Fruit fly (Drosophila melanogaster) whole organism, embryonic: ENCODE measurements around the gene CG6790.

Experiments used
- C15 ChIP-seq: fragments of 200-800 bp; sonication (Bioruptor generic); IDR thresholded peaks from 3 replicates; pipeline ENCODE4 v1.3.6; 2022; ENCODE audit warnings: missing biosample characterization, missing genetic modification characterization
- CG10959 ChIP-seq: fragments of 200-800 bp; sonication (Bioruptor generic); IDR thresholded peaks from 2 replicates; pipeline ENCODE4 v1.3.6; 2022; ENCODE audit warnings: missing biosample characterization, missing genetic modification characterization
- CG11085 ChIP-seq: fragments of 200-800 bp; sonication (Bioruptor generic); IDR thresholded peaks from 2 replicates; pipeline ENCODE4 v1.3.6; 2022; ENCODE audit warnings: missing biosample characterization, missing genetic modification characterization
- CG12104 ChIP-seq: fragments of 200-800 bp; sonication (Bioruptor generic); optimal IDR thresholded peaks from 3 replicates; lab custom pipeline; 2016; ENCODE audit warnings: missing biosample characterization, missing genetic modification characterization
- CG12391 ChIP-seq: fragments of 200-800 bp; sonication (Bioruptor generic); optimal IDR thresholded peaks from 3 replicates; lab custom pipeline; 2018; ENCODE audit warnings: missing biosample characterization, mild to moderate bottlenecking, missing genetic modification characterization, moderate library complexity
- CG13775 ChIP-seq: fragments of 200-800 bp; sonication (Bioruptor generic); optimal IDR thresholded peaks from 3 replicates; lab custom pipeline; 2017; ENCODE audit warnings: missing biosample characterization, mild to moderate bottlenecking, missing genetic modification characterization
- CG15514 ChIP-seq: fragments of 200-800 bp; sonication (Bioruptor generic); optimal IDR thresholded peaks from 3 replicates; lab custom pipeline; 2017; ENCODE audit warnings: missing biosample characterization, missing genetic modification characterization, mild to moderate bottlenecking, moderate library complexity, missing genetic modification reagents
- CG15601 ChIP-seq: fragments of 200-800 bp; sonication (Bioruptor generic); optimal IDR thresholded peaks from 3 replicates; lab custom pipeline; 2019; ENCODE audit warnings: missing biosample characterization, mild to moderate bottlenecking, missing genetic modification characterization, moderate library complexity
- CG17612 ChIP-seq: fragments of 200-800 bp; sonication (Bioruptor generic); IDR thresholded peaks from 2 replicates; pipeline ENCODE4 v1.3.6; 2022; ENCODE audit warnings: missing biosample characterization, missing genetic modification characterization
- CG31388 ChIP-seq: fragments of 200-800 bp; sonication (Bioruptor generic); optimal IDR thresholded peaks from 2 replicates; lab custom pipeline; 2016; ENCODE audit warnings: missing biosample characterization, missing genetic modification characterization
- CG3407 ChIP-seq: fragments of 200-800 bp; sonication (Bioruptor generic); optimal IDR thresholded peaks from 2 replicates; lab custom pipeline; 2018; ENCODE audit warnings: missing biosample characterization, mild to moderate bottlenecking, missing genetic modification characterization
- CG4328 ChIP-seq: fragments of 200-800 bp; sonication (Bioruptor generic); optimal IDR thresholded peaks from 3 replicates; lab custom pipeline; 2017; ENCODE audit warnings: missing biosample characterization, missing genetic modification reagents, missing genetic modification characterization
- CG4404 ChIP-seq: fragments of 200-800 bp; sonication (Bioruptor generic); IDR thresholded peaks from 2 replicates; pipeline ENCODE4 v1.3.6; 2022; ENCODE audit warnings: missing biosample characterization, missing genetic modification characterization
- CG4707 ChIP-seq: fragments of 200-800 bp; sonication (Bioruptor generic); optimal IDR thresholded peaks from 2 replicates; lab custom pipeline; 2018; ENCODE audit warnings: missing biosample characterization, mild to moderate bottlenecking, missing genetic modification characterization, moderate library complexity
- CG6272 ChIP-seq: fragments of 200-800 bp; sonication (Bioruptor generic); IDR thresholded peaks from 2 replicates; pipeline ENCODE4 v1.3.6; 2022; ENCODE audit warnings: missing biosample characterization, missing genetic modification characterization
- CG9727 ChIP-seq: fragments of 200-800 bp; sonication (Bioruptor generic); optimal IDR thresholded peaks from 3 replicates; lab custom pipeline; 2017; ENCODE audit warnings: missing biosample characterization, mild to moderate bottlenecking, missing genetic modification characterization
- Dfd ChIP-seq, 2 experiments: fragments of >200 bp; optimal IDR thresholded peaks; 2 replicates each; lab custom pipeline; 2017; ENCODE audit warnings: missing biosample characterization in 2 of 2, missing genetic modification characterization in 2 of 2
- Dp ChIP-seq: fragments of 200-800 bp; sonication (Bioruptor generic); optimal IDR thresholded peaks from 2 replicates; lab custom pipeline; 2018; ENCODE audit warnings: missing biosample characterization, mild to moderate bottlenecking, missing genetic modification characterization, moderate library complexity
- E2f1 ChIP-seq: fragments of 200-800 bp; sonication (Bioruptor generic); IDR thresholded peaks from 2 replicates; pipeline ENCODE4 v1.3.6; 2022; ENCODE audit warnings: missing biosample characterization, missing genetic modification characterization
- Fer1 ChIP-seq: fragments of 200-800 bp; sonication (Bioruptor generic); optimal IDR thresholded peaks from 2 replicates; lab custom pipeline; 2017; ENCODE audit warnings: missing biosample characterization, mild to moderate bottlenecking, missing genetic modification characterization
- H2.0 ChIP-seq: fragments of 200-800 bp; sonication (Bioruptor generic); IDR thresholded peaks from 2 replicates; pipeline ENCODE4 v1.3.6; 2022; ENCODE audit warnings: missing biosample characterization, missing genetic modification characterization
- HLH4C ChIP-seq: fragments of 200-800 bp; sonication (Bioruptor generic); IDR thresholded peaks from 3 replicates; pipeline ENCODE4 v1.3.6; 2022; ENCODE audit warnings: missing biosample characterization, missing genetic modification characterization; ENCODE audit not compliant: partially characterized antibody
- Mes4 ChIP-seq: fragments of 200-800 bp; sonication (Bioruptor generic); optimal IDR thresholded peaks from 2 replicates; lab custom pipeline; 2016; ENCODE audit warnings: missing biosample characterization, missing genetic modification characterization
- Sin3A ChIP-seq: fragments of >200 bp; optimal IDR thresholded peaks from 2 replicates; lab custom pipeline; 2018
- Six4 ChIP-seq: fragments of 200-800 bp; sonication (Bioruptor generic); optimal IDR thresholded peaks from 2 replicates; lab custom pipeline; 2016; ENCODE audit warnings: missing biosample characterization, missing genetic modification characterization
- al ChIP-seq: fragments of 200-800 bp; sonication (Bioruptor generic); IDR thresholded peaks from 2 replicates; pipeline ENCODE4 v1.3.6; 2022; ENCODE audit warnings: missing biosample characterization, missing genetic modification characterization
- ap ChIP-seq: fragments of 200-800 bp; sonication (Bioruptor generic); IDR thresholded peaks from 2 replicates; pipeline ENCODE4 v1.3.6; 2022; ENCODE audit warnings: missing biosample characterization, missing genetic modification characterization
- cato ChIP-seq: fragments of 200-800 bp; sonication (Bioruptor generic); optimal IDR thresholded peaks from 2 replicates; lab custom pipeline; 2016; ENCODE audit warnings: missing biosample characterization, missing genetic modification characterization, borderline replicate concordance
- caup ChIP-seq: fragments of 200-800 bp; sonication (Bioruptor generic); optimal IDR thresholded peaks from 3 replicates; lab custom pipeline; 2017; ENCODE audit warnings: missing biosample characterization, mild to moderate bottlenecking, missing genetic modification characterization, moderate library complexity; ENCODE audit not compliant: severe bottlenecking
- corto ChIP-seq: fragments of 200-800 bp; sonication (Bioruptor generic); optimal IDR thresholded peaks from 2 replicates; lab custom pipeline; 2016; ENCODE audit warnings: missing biosample characterization, mild to moderate bottlenecking, missing genetic modification characterization, moderate library complexity
- dpn ChIP-seq, 2 experiments: fragments of 200-800 bp; sonication (Bioruptor generic); optimal IDR thresholded peaks; 3 replicates each; lab custom pipeline; 2016; ENCODE audit warnings: missing biosample characterization in 2 of 2, missing genetic modification characterization in 2 of 2
- eyg ChIP-seq: fragments of 200-800 bp; sonication (Bioruptor generic); optimal IDR thresholded peaks from 3 replicates; lab custom pipeline; 2016; ENCODE audit warnings: missing biosample characterization, missing genetic modification characterization
- fd64A ChIP-seq: fragments of 200-800 bp; sonication (Bioruptor generic); optimal IDR thresholded peaks from 3 replicates; lab custom pipeline; 2018; ENCODE audit warnings: missing biosample characterization, mild to moderate bottlenecking, missing genetic modification characterization
- gfzf ChIP-seq: fragments of 200-800 bp; sonication (Bioruptor generic); optimal IDR thresholded peaks from 2 replicates; lab custom pipeline; 2016; ENCODE audit warnings: missing biosample characterization, mild to moderate bottlenecking, missing genetic modification characterization, moderate library complexity
- gsb ChIP-seq: fragments of 200-800 bp; sonication (Bioruptor generic); IDR thresholded peaks from 2 replicates; pipeline ENCODE4 v1.3.6; 2022; ENCODE audit warnings: missing biosample characterization, missing genetic modification characterization
- jing ChIP-seq: fragments of 200-800 bp; sonication (Bioruptor generic); optimal IDR thresholded peaks from 2 replicates; lab custom pipeline; 2018; ENCODE audit warnings: missing biosample characterization, mild to moderate bottlenecking, missing genetic modification characterization
- ken ChIP-seq: fragments of 200-800 bp; sonication (Bioruptor generic); IDR thresholded peaks from 3 replicates; pipeline ENCODE4 v1.3.6; 2022; ENCODE audit warnings: missing biosample characterization, missing genetic modification characterization
- lab ChIP-seq: fragments of 200-800 bp; sonication (Bioruptor generic); optimal IDR thresholded peaks from 3 replicates; lab custom pipeline; 2017; ENCODE audit warnings: missing biosample characterization, missing genetic modification characterization, mild to moderate bottlenecking, moderate library complexity, missing genetic modification reagents
- lbe ChIP-seq: fragments of 200-800 bp; sonication (Bioruptor generic); optimal IDR thresholded peaks from 2 replicates; lab custom pipeline; 2016; ENCODE audit warnings: missing biosample characterization, mild to moderate bottlenecking, missing genetic modification characterization
- lov ChIP-seq, 2 experiments: fragments of 200-800 bp in 1 of 2; fragments of >200 bp in 1 of 2; sonication (Bioruptor generic) in 1 of 2; IDR thresholded peaks in 1 of 2; optimal IDR thresholded peaks in 1 of 2; 2 replicates in 1 of 2; 3 replicates in 1 of 2; pipeline versions ENCODE4 v1.3.6 to Lab custom; 2017 to 2022; ENCODE audit warnings: missing biosample characterization in 1 of 2, missing genetic modification characterization in 1 of 2
- nerfin-2 ChIP-seq: fragments of 200-800 bp; sonication (Bioruptor generic); IDR thresholded peaks from 2 replicates; pipeline ENCODE4 v1.3.6; 2022; ENCODE audit warnings: missing biosample characterization, missing genetic modification characterization; ENCODE audit not compliant: partially characterized antibody
- nmo ChIP-seq: fragments of 200-800 bp; sonication (Bioruptor generic); optimal IDR thresholded peaks from 2 replicates; lab custom pipeline; 2018; ENCODE audit warnings: missing biosample characterization, mild to moderate bottlenecking, missing genetic modification characterization, moderate library complexity
- phol ChIP-seq: fragments of 200-800 bp; sonication (Bioruptor generic); optimal IDR thresholded peaks from 3 replicates; lab custom pipeline; 2018; ENCODE audit warnings: missing biosample characterization, mild to moderate bottlenecking, missing genetic modification characterization, moderate library complexity
- pzg ChIP-seq: fragments of 200-800 bp; sonication (Bioruptor generic); optimal IDR thresholded peaks from 3 replicates; lab custom pipeline; 2018; ENCODE audit warnings: missing biosample characterization, mild to moderate bottlenecking, missing genetic modification characterization, moderate library complexity
- row ChIP-seq: fragments of 200-800 bp; sonication (Bioruptor generic); IDR thresholded peaks from 3 replicates; pipeline ENCODE4 v1.3.6; 2022; ENCODE audit warnings: missing biosample characterization, missing genetic modification characterization
- tin ChIP-seq: fragments of 200-800 bp; sonication (Bioruptor generic); optimal IDR thresholded peaks from 3 replicates; lab custom pipeline; 2016; ENCODE audit warnings: missing biosample characterization, missing genetic modification characterization
- ttk ChIP-seq: fragments of 200-800 bp; sonication (Bioruptor generic); IDR thresholded peaks from 2 replicates; pipeline ENCODE4 v2.1.2; 2022; ENCODE audit warnings: missing biosample characterization, missing genetic modification characterization
- zen2 ChIP-seq: fragments of 200-800 bp; sonication (Bioruptor generic); IDR thresholded peaks from 3 replicates; pipeline ENCODE4 v1.3.6; 2022; ENCODE audit warnings: missing biosample characterization, missing genetic modification characterization; ENCODE audit not compliant: partially characterized antibody

The CG6790 gene

dm6 chr3R:11619709-11620409, 41.3 kb upstream of the CG6790 start, which contains the start of the genes Jupiter and CG14710 (continued):
- peak; percentile 55 for TF ChIP-seq CG13775 (GFP tag; lab: Kevin White, UChicago)
- TF ChIP-seq CG4404 (GFP tag; lab: Robert Waterston, UW) = peak; percentile 57
- no peak for TF ChIP-seq CG4707 (GFP tag; lab: Kevin White, UChicago)
- TF ChIP-seq CG6272 (GFP tag; lab: Robert Waterston, UW) = peak; percentile 78
- no peak for TF ChIP-seq CG9727
- TF ChIP-seq lbe (GFP tag; lab: Kevin White, UChicago) = peak; percentile 46
- peak; percentile 64 for TF ChIP-seq Fer1 (GFP tag; lab: Kevin White, UChicago)
- TF ChIP-seq tin (GFP tag; lab: Kevin White, UChicago) = peak; percentile 79
- peak; percentile 61 for TF ChIP-seq Mes4
- peak; percentile 99 for TF ChIP-seq pzg (GFP tag; lab: Kevin White, UChicago)
- TF ChIP-seq cato (GFP tag; lab: Kevin White, UChicago) = peak; percentile 33
- peak; percentile 80 for TF ChIP-seq CG12391 (tag; lab: Kevin White, UChicago)
- TF ChIP-seq E2f1 = peak; percentile 41; the same call in 1 of the 2 replicates
- peak; percentile 86 for TF ChIP-seq ken
- peak; percentile 80 for TF ChIP-seq phol
- TF ChIP-seq Dp (GFP tag; lab: Kevin White, UChicago) = peak; percentile 85
- TF ChIP-seq CG31388 (GFP tag; lab: Kevin White, UChicago) = no peak
- TF ChIP-seq CG15514 (GFP tag; lab: Kevin White, UChicago) = peak; percentile 80
- no peak for TF ChIP-seq eyg (GFP tag; lab: Kevin White, UChicago)
- TF ChIP-seq caup (GFP tag; lab: Kevin White, UChicago) = peak; percentile 53
- no peak for TF ChIP-seq HLH4C
- TF ChIP-seq CG11085 (GFP tag; lab: Robert Waterston, UW) = 0 out of 2 replicates have a peak, but pooled peaks have one; percentile 18
- no peak for TF ChIP-seq lab (GFP tag; lab: Kevin White, UChicago)
- TF ChIP-seq nmo (GFP tag; lab: Kevin White, UChicago) = peak; percentile 81
- TF ChIP-seq gsb (GFP tag; lab: Robert Waterston, UW) = peak; percentile 51; the same call in 1 of the 2 replicates
- peak; percentile 1 for TF ChIP-seq CG12104
- peak; percentile 50; the same call in 1 of the 2 replicates for TF ChIP-seq al (GFP tag; lab: Robert Waterston, UW)
- TF ChIP-seq ttk (GFP tag; lab: Robert Waterston, UW) = peak; percentile 47; the same call in 1 of the 2 replicates
- peak; percentile 1 for TF ChIP-seq CG4328
- TF ChIP-seq Six4 (GFP tag; lab: Kevin White, UChicago) = no peak
- TF ChIP-seq C15 (GFP tag; lab: Robert Waterston, UW) = no peak
- 0 out of 2 replicates have a peak, but pooled peaks have one; percentile 21 for TF ChIP-seq H2.0 (GFP tag; lab: Robert Waterston, UW)
- peak; percentile 72 for TF ChIP-seq CG15601 (tag; lab: Kevin White, UChicago)
- no peak for TF ChIP-seq corto (GFP tag; lab: Kevin White, UChicago)
- TF ChIP-seq zen2 (GFP tag; lab: Robert Waterston, UW) = no peak
- no peak for TF ChIP-seq lov (optimal IDR thresholded peaks at IDR 0.05; lab: Kevin White, UChicago)
- TF ChIP-seq lov (GFP tag; IDR thresholded peaks at IDR 0.05; lab: Robert Waterston, UW) = 0 out of 3 replicates have a peak, but pooled peaks have one; percentile 60
- TF ChIP-seq jing (GFP tag; lab: Kevin White, UChicago) = peak; percentile 13
- 0 out of 2 replicates have a peak, but pooled peaks have one; percentile 18 for TF ChIP-seq CG10959 (GFP tag; lab: Robert Waterston, UW)
- no peak for TF ChIP-seq CG17612
- no peak for TF ChIP-seq Dfd (GFP tag; optimal IDR thresholded peaks at IDR 0.05; lab: Kevin White, UChicago)
- peak; percentile 100 for TF ChIP-seq gfzf
- no peak for TF ChIP-seq nerfin-2 (GFP tag; lab: Robert Waterston, UW)
- TF ChIP-seq dpn (GFP tag; optimal IDR thresholded peaks at IDR 0.05; lab: Kevin White, UChicago) = peak; percentile 80 to 83
- no peak for TF ChIP-seq fd64A
- peak; percentile 89 for TF ChIP-seq row (GFP tag; lab: Robert Waterston, UW)
- TF ChIP-seq Sin3A (lab: Kevin White, UChicago) = peak; percentile 81
- no peak for TF ChIP-seq CG3407
- TF ChIP-seq ap (GFP tag; lab: Robert Waterston, UW) = 0 out of 2 replicates have a peak, but pooled peaks have one; percentile 27
